Worm (Caenorhabditis elegans): ENCODE results near the gene sre-47.

- TF ChIP-seq ceh-9 (tag; optimal IDR thresholded peaks at IDR 0.05): no peak
- no peak for TF ChIP-seq fos-1 (tag; optimal IDR thresholded peaks at IDR 0.05)
- TF ChIP-seq unc-39 (tag; optimal IDR thresholded peaks at IDR 0.05): no peak
- no peak for TF ChIP-seq ceh-82 (tag; optimal IDR thresholded peaks at IDR 0.05)
These were observed 14.5 kb upstream of the sre-47 start, which contains the start of gene F01D5.2 for ce11 chrII:13998964-13999363.
